Worm (Caenorhabditis elegans) whole organism, early embryonic: ENCODE results near the gene srh-284.

ENCODE experiments used
- F13C5.2 ChIP-seq: sonication (generic microtip); optimal IDR thresholded peaks from 2 replicates; lab custom pipeline; 2017; ENCODE audit warnings: mild to moderate bottlenecking, missing genetic modification characterization, inconsistent platforms, missing compliant biosample characterization
- aly-1 ChIP-seq: sonication (generic microtip); optimal IDR thresholded peaks from 2 replicates; lab custom pipeline; 2016; ENCODE audit warnings: missing genetic modification characterization, missing compliant biosample characterization
- ama-1 ChIP-seq: fragments of 150-350 bp; optimal IDR thresholded peaks from 2 replicates; lab custom pipeline; 2014
- ets-7 ChIP-seq: sonication (generic microtip); optimal IDR thresholded peaks from 2 replicates; lab custom pipeline; 2016; ENCODE audit warnings: missing genotype, missing genetic modification characterization, missing compliant biosample characterization
- flt-1 ChIP-seq: fragments of 200-800 bp; sonication (Bioruptor generic); IDR thresholded peaks from 2 replicates; pipeline ENCODE4 v1.3.6; 2022; ENCODE audit warnings: missing genetic modification characterization, missing compliant biosample characterization
- hmbx-1 ChIP-seq: sonication (generic microtip); optimal IDR thresholded peaks from 2 replicates; lab custom pipeline; 2016; ENCODE audit warnings: mild to moderate bottlenecking, missing genetic modification characterization, missing compliant biosample characterization
- hmg-4 ChIP-seq: fragments of 200-800 bp; sonication (Bioruptor generic); optimal IDR thresholded peaks from 2 replicates; lab custom pipeline; 2018; ENCODE audit warnings: mild to moderate bottlenecking, missing genetic modification characterization, missing compliant biosample characterization
- pes-1 ChIP-seq: fragments of 200-800 bp; sonication (Bioruptor generic); IDR thresholded peaks from 2 replicates; pipeline ENCODE4 v1.3.6; 2022; ENCODE audit warnings: missing genetic modification reagents, missing genetic modification characterization, missing compliant biosample characterization
- scrt-1 ChIP-seq: fragments of 200-800 bp; sonication (Bioruptor generic); IDR thresholded peaks from 2 replicates; pipeline ENCODE4 v1.3.6; 2022; ENCODE audit warnings: missing genetic modification characterization, missing compliant biosample characterization
- tbx-11 ChIP-seq: fragments of 200-800 bp; sonication (Bioruptor generic); IDR thresholded peaks from 2 replicates; pipeline ENCODE4 v1.3.6; 2022; ENCODE audit warnings: missing genetic modification characterization, missing compliant biosample characterization
- tbx-37 ChIP-seq: fragments of 200-800 bp; sonication (Bioruptor generic); conservative IDR thresholded peaks from 2 replicates; pipeline ENCODE4 v1.3.6; 2022; ENCODE audit warnings: missing genetic modification reagents, missing genetic modification characterization, missing compliant biosample characterization
- tra-4 ChIP-seq: sonication (generic microtip); optimal IDR thresholded peaks from 2 replicates; lab custom pipeline; 2017; ENCODE audit warnings: missing genetic modification characterization, missing compliant biosample characterization

DNA sequence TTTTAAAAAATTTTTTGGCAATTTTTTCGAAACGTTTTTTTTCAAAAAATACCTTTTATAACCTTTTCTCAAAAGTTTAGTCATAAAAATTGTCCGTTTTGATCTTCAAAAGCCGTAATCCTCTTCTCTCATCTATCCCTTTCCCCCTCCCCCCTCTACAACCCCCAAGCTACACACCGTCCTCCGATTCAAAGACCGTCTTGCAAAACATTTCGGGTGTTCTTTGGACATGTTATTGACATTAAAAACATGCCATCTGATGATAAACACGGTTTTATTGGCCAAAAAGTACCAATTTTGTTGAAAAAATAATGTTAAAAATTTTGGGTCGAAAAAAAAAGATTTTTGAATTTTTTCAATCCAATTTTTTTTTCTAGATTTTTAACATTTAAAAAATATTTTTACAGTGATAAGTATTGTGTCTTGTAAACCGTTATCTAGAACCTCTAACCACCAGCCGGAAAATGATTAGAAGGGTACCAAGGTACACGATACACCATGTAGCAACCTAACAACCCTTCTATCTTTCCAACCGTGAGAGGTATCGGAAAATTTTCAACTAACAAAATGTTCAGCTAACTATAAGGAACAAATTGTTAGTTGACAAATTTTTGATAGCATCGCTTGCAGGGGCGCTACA lies 44.1 kb upstream of the srh-284 start:
- no peak for TF ChIP-seq hmbx-1 (tag; lab: Kevin White, UChicago)
- TF ChIP-seq aly-1 (tag; lab: Kevin White, UChicago), result no peak
- no peak for TF ChIP-seq ama-1 (lab: Kevin White, UChicago)
- no peak for TF ChIP-seq scrt-1 (GFP tag; lab: Robert Waterston, UW)
- TF ChIP-seq tbx-11 (GFP tag; lab: Robert Waterston, UW), result no peak
- no peak for TF ChIP-seq tra-4 (tag; lab: Kevin White, UChicago)
- TF ChIP-seq ets-7 (tag; lab: Kevin White, UChicago), result no peak
- no peak for TF ChIP-seq F13C5.2 (tag; lab: Kevin White, UChicago)
- TF ChIP-seq tbx-37 (GFP tag; lab: Robert Waterston, UW), result no peak
- TF ChIP-seq pes-1 (GFP tag; lab: Robert Waterston, UW), result no peak
- TF ChIP-seq hmg-4 (GFP tag; lab: Kevin White, UChicago), result no peak
- TF ChIP-seq flt-1 (GFP tag; lab: Robert Waterston, UW), result no peak
